Fruit fly (Drosophila melanogaster) whole organism: ENCODE results near the gene Mnat9.

ENCODE experiments used
- CG8478 ChIP-seq: fragments of >200 bp; optimal IDR thresholded peaks from 2 replicates; lab custom pipeline; 2018; ENCODE audit warnings: inconsistent platforms
- Dll ChIP-seq: fragments of >200 bp; optimal IDR thresholded peaks from 2 replicates; lab custom pipeline; 2017
- EcR ChIP-seq, 2 experiments: fragments of >200 bp; optimal IDR thresholded peaks; 2 replicates each; lab custom pipeline; 2017; ENCODE audit warnings: missing biosample characterization in 2 of 2, missing genetic modification characterization in 2 of 2, missing genetic modification reagents in 2 of 2
- pan ChIP-seq: fragments of >200 bp; optimal IDR thresholded peaks from 2 replicates; lab custom pipeline; 2017
- psq ChIP-seq: fragments of >200 bp; optimal IDR thresholded peaks from 2 replicates; lab custom pipeline; 2017
- usp ChIP-seq: fragments of >200 bp; optimal IDR thresholded peaks from 2 replicates; lab custom pipeline; 2017; ENCODE audit warnings: missing biosample characterization, missing genetic modification characterization, mixed read lengths

Mnat9 gene

DNA sequence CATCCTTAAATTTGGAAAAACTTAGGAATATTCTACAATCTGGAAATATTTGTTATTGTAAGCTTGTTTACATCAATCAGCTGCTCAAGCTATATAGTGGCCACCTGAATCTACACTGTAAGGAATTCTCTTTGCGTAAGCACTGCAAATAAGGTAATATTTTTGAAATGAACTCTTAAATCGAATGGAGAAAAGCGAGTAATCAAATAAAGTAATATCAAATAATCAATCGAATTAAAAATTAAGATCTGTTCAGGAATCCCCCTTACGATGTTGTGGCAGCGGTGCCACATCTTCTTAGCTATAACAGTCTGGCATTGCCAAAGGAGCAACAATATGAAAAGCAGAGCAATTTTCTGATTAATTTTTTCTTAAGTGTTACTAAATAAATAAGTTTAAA is at the start of gene Mnat9, which contains the start of gene CG1792:
Mnat9 (minus strand) TSS at position 160 of the 400 bp plus-strand sequence.
CG1792 (plus strand) TSS at position 303 of the 400 bp plus-strand sequence.
- TF ChIP-seq psq (no peak), pan (lab: Kevin White, UChicago) (no peak), EcR (GFP tag; optimal IDR thresholded peaks at IDR 0.05; lab: Kevin White, UChicago) (no peak), Dll (no peak), usp (GFP tag; lab: Kevin White, UChicago) (no peak), CG8478 (lab: Kevin White, UChicago) (no peak)

- no peak for TF ChIP-seq EcR (GFP tag; optimal IDR thresholded peaks at IDR 0.05; lab: Kevin White, UChicago)
- no peak for TF ChIP-seq CG8478 (lab: Kevin White, UChicago)
- no peak for TF ChIP-seq pan (lab: Kevin White, UChicago)
- TF ChIP-seq psq = no peak
- no peak for TF ChIP-seq usp (GFP tag; lab: Kevin White, UChicago)
- no peak for TF ChIP-seq Dll
Measured at dm6 chr3R:31662757-31663156, 46.8 kb upstream of the Mnat9 start.

- TF ChIP-seq usp (GFP tag; lab: Kevin White, UChicago) = no peak
- TF ChIP-seq psq = no peak
- no peak for TF ChIP-seq CG8478 (lab: Kevin White, UChicago)
- no peak for TF ChIP-seq EcR (GFP tag; optimal IDR thresholded peaks at IDR 0.05; lab: Kevin White, UChicago)
- TF ChIP-seq pan (lab: Kevin White, UChicago) = no peak
- TF ChIP-seq Dll = no peak
Measured at dm6 chr3R:31636501-31636900, 20.5 kb upstream of the Mnat9 start.

DNA sequence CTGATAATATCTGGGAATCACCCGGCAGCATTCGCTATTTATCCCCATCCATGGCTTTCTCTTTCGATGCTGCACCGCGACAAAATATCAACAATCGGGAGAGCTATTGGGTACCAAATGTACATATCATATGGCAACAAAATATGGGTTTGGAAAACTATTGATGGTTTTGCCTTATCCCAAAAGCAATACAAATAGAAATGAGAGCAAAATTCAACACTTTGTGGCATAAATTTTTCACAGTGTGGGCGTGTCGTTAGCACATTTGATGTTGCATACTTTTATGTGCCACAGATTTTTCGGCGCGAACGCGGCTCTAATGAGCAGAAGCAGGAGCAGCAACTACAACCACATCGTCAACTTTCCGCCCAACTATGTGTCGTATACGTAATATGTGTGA is 16.4 kb upstream of the Mnat9 start:
- TF ChIP-seq EcR (GFP tag; optimal IDR thresholded peaks at IDR 0.05; lab: Kevin White, UChicago) (no peak), usp (GFP tag; lab: Kevin White, UChicago) (no peak), pan (lab: Kevin White, UChicago) (no peak), CG8478 (lab: Kevin White, UChicago) (no peak), Dll (no peak), psq (no peak)

DNA sequence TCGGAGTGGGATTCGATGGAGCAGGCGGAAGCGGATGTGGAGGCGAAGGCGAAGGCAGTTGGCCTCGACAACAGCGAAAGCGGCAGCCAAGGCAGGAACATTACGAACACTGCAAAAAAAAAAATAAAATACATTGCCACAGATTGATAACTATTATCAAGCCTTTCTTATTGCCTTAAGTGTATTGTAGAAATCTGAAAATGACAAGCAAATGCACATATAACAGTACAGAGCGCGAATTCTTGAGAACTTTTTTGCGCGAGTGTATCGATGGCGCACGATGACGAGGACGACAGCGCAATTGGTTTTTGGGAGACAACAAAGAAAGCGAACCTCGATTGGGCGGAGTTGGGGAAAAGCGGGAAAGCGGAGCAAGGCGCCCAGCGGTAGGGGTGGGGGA is 14.4 kb upstream of the Mnat9 start:
- TF ChIP-seq Dll (no peak), EcR (GFP tag; optimal IDR thresholded peaks at IDR 0.05; lab: Kevin White, UChicago) (no peak), usp (GFP tag; lab: Kevin White, UChicago) (no peak), psq (no peak), pan (lab: Kevin White, UChicago) (no peak), CG8478 (lab: Kevin White, UChicago) (no peak)

DNA sequence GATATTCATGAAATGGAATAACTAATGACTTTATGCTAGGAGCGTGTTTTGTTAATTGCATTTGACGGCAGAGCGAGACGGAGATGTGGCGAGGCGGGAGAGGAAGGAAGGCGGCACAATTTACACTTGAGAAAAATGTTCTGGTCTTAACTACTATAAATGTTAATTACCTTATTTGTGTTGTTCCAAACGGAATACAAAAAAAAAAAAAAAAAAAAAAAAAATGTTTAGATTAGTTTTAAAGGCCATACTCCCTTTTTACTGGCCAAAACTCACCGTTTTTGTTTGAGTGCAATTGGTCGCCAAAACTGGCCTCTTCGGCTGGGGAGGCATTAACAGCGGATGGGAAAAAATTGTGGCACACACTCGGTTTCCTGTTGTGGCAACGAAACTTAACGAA is 11.2 kb upstream of the Mnat9 start:
- TF ChIP-seq EcR (GFP tag; optimal IDR thresholded peaks at IDR 0.05; lab: Kevin White, UChicago) = no peak
- TF ChIP-seq psq = no peak
- no peak for TF ChIP-seq usp (GFP tag; lab: Kevin White, UChicago)
- no peak for TF ChIP-seq Dll
- TF ChIP-seq pan (lab: Kevin White, UChicago) = no peak
- TF ChIP-seq CG8478 (lab: Kevin White, UChicago) = no peak

DNA sequence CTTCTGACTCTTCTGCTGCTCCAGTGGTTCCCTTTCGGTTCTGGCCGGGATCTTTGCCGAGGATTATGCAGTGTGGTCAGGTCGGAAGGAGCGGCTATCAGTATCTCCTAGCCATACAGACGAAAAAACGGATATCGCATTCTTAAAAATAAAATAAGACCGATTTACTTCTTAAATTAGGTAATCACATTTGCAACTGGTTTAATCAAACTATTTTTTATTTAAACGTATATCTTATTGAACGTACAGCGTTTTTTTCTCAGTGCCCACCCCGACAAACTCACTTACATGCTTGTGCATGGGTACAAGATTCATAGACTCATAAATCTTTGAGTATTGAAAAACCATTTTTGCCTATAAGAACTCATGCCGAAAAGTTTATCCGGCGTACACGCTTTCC is 10.3 kb upstream of the Mnat9 start:
- TF ChIP-seq EcR (GFP tag; optimal IDR thresholded peaks at IDR 0.05; lab: Kevin White, UChicago) (no peak), psq (no peak), CG8478 (lab: Kevin White, UChicago) (no peak), usp (GFP tag; lab: Kevin White, UChicago) (no peak)

dm6 chr3R:31622648-31623047 is 6.7 kb upstream of the Mnat9 start:
- TF ChIP-seq EcR (GFP tag; optimal IDR thresholded peaks at IDR 0.05; lab: Kevin White, UChicago) (no peak), CG8478 (lab: Kevin White, UChicago) (no peak), usp (GFP tag; lab: Kevin White, UChicago) (no peak), Dll (no peak), pan (lab: Kevin White, UChicago) (no peak), psq (no peak)

DNA sequence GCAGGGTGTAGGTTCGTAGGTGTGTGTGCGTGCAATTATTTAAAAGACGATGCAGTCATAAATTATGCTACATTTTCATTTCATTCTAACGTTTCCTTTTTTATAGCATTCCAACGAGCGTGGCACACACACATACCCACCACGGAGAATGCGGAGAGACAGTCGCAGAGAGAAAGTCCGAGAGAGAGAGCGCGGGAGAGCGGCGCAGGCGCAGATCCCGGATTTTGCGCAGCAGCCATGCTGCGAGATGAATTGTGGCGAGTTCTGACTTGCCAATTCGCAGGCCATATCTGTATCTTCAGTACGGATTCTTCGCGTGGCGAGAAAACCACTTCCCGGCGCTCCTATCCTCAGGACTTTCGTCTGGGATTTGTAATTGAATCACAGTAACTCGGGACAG is 5.9 kb upstream of the Mnat9 start, which contains the start of gene kek6:
kek6 (plus strand) TSS at position 323 of the 400 bp plus-strand sequence.
- no peak for TF ChIP-seq Dll
- TF ChIP-seq usp (GFP tag; lab: Kevin White, UChicago) = no peak
- no peak for TF ChIP-seq EcR (GFP tag; optimal IDR thresholded peaks at IDR 0.05; lab: Kevin White, UChicago)
- no peak for TF ChIP-seq pan (lab: Kevin White, UChicago)
- no peak for TF ChIP-seq psq
- no peak for TF ChIP-seq CG8478 (lab: Kevin White, UChicago)

DNA sequence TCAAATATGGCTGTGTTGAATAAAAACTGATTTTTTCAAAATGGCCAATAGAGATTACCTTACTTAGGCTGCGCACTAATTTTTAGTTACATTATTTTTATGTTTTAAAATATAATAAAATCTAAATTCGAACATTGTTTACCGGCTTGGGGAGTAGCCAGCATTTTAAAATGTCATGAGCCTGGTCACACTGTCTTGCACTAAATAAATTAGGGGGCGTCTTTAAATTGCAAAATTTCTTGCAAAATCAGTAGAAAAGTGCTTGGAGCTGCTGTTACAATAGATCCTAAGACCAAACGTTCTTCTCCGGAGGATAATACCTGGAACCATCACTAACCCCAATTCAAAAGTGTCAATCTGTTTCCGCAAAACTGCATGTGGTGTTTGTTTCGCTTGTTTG is 1.8 kb upstream of the Mnat9 start, which contains the start of gene pasha:
pasha (plus strand) TSS at position 177 of the 400 bp plus-strand sequence.
- TF ChIP-seq Dll (no peak), CG8478 (lab: Kevin White, UChicago) (no peak), pan (lab: Kevin White, UChicago) (no peak), psq (no peak), EcR (GFP tag; optimal IDR thresholded peaks at IDR 0.05; lab: Kevin White, UChicago) (no peak), usp (GFP tag; lab: Kevin White, UChicago) (no peak)

- TF ChIP-seq usp (GFP tag; lab: Kevin White, UChicago) = no peak
- TF ChIP-seq EcR (GFP tag; optimal IDR thresholded peaks at IDR 0.05; lab: Kevin White, UChicago) = no peak
- TF ChIP-seq Dll = no peak
- no peak for TF ChIP-seq CG8478 (lab: Kevin White, UChicago)
- TF ChIP-seq psq = no peak
- no peak for TF ChIP-seq pan (lab: Kevin White, UChicago)
Measured at dm6 chr3R:31612564-31612963, 3.4 kb downstream of the Mnat9 start, which contains the start of gene CycG. Gene CycG, minus strand, starts transcription at chr3R:31612664.

DNA sequence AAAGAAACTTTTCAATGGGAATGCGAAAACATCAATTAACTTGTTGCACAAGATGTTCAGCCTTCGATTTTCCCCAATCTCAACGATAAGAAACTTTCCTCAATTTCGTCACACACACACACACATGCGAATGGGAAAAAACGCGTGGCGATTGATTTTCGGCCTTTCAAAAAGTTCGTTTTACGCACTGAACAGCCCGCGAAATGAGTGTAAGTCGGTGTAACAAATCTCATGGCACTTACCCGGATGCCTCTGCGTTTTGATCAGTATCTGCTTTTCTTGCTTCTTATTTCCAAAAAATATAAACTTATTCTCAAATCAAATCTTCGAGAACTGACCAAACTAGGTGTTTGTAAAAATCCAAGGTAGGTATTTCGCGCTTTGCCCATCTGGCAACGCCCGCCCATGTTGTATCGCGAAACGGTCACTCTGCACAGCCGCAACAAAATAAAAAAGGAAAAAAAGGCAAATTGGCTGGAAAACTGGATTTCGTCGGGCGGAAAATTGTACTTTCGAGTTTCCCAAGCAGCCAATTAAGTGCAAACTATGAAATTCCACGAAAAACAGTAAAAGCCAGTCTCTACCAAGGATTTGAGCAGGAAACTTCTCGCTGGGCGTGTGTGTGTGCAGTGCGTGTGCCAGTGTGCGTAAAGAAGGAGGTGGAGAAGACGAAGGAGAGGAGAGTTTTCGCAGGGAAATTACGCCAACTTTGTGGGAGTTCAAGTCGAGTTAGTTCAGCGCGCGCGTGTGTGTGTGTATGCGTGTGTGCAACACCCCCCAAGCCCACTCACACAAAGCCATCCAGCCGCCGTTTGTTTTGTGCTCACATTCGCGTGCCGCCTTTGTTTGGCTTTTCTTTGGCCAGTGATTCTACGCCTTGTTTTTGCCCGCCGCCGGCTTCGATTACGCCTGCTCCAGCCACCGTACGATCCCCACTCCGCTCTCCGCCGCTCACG is 5.0 kb downstream of the Mnat9 start, which contains the start of gene Med:
Med (plus strand) TSS at position 408 of the 956 bp plus-strand sequence.
- TF ChIP-seq Dll = no peak
- no peak for TF ChIP-seq usp (GFP tag; lab: Kevin White, UChicago)
- no peak for TF ChIP-seq pan (lab: Kevin White, UChicago)
- TF ChIP-seq EcR (GFP tag; optimal IDR thresholded peaks at IDR 0.05; lab: Kevin White, UChicago) = no peak
- no peak for TF ChIP-seq CG8478 (lab: Kevin White, UChicago)
- TF ChIP-seq psq = no peak
